Worm (Caenorhabditis elegans): Measurements from ENCODE around the gene Y75B12B.10.
A peak's percentile ranks its signal among the peaks of the same experiment; 100 is the strongest.
"Not testable (repeated sequence)": the region's sequence is repeated elsewhere in the genome, so short reads cannot be mapped to it uniquely, and the experiment has no call there.

Gene Y75B12B.10

ce11 chrV:15215175-15215574, 15.3 kb downstream of the Y75B12B.10 start, which contains the start of gene sri-26:
Gene sri-26, plus strand, starts transcription at chrV:15215475.
- not testable (repeated sequence) for TF ChIP-seq lin-38 (GFP tag; IDR thresholded peaks at IDR 0.05); arid-1 (GFP tag; conservative IDR thresholded peaks at IDR 0.05); ceh-62 (tag; optimal IDR thresholded peaks at IDR 0.05)

- TF ChIP-seq unc-130 (GFP tag; optimal IDR thresholded peaks at IDR 0.05) (no peak), T26A8.4 (GFP tag; IDR thresholded peaks at IDR 0.05) (no peak), pha-4 (GFP tag; IDR thresholded peaks at IDR 0.05) (no peak), pha-4 (tag; optimal IDR thresholded peaks at IDR 0.05) (no peak), nhr-25 (tag; optimal IDR thresholded peaks at IDR 0.05; ENCODE audit: borderline replicate concordance, insufficient read depth) (no peak), mes-2 (tag; optimal IDR thresholded peaks at IDR 0.05; ENCODE audit: poor library complexity, severe bottlenecking) (no peak), zag-1 (tag; optimal IDR thresholded peaks at IDR 0.05) (no peak), daf-16 (GFP tag; optimal IDR thresholded peaks at IDR 0.05) (no peak), daf-16 (tag; optimal IDR thresholded peaks at IDR 0.05) (no peak)
These were observed 16.8 kb downstream of the Y75B12B.10 start, which contains the start of gene sri-25 for ce11 chrV:15216705-15217104. Gene sri-25, plus strand, starts transcription at chrV:15217005.

ce11 chrV:15221330-15221729, 21.5 kb downstream of the Y75B12B.10 start, which contains the start of gene irld-25:
Gene irld-25, plus strand, starts transcription at chrV:15221630.
- no peak for TF ChIP-seq zip-2 (tag; optimal IDR thresholded peaks at IDR 0.05)
- TF ChIP-seq set-16 (GFP tag; IDR thresholded peaks at IDR 0.05) = no peak
- no peak for TF ChIP-seq unc-62 (GFP tag; optimal IDR thresholded peaks at IDR 0.05 in 1 of 2)
- TF ChIP-seq unc-62 (tag; optimal IDR thresholded peaks at IDR 0.05) = no peak
- no peak for TF ChIP-seq snpc-4 (tag; optimal IDR thresholded peaks at IDR 0.05)
- TF ChIP-seq pqm-1 (tag; optimal IDR thresholded peaks at IDR 0.05) = no peak
- no peak for TF ChIP-seq spr-3 (GFP tag; optimal IDR thresholded peaks at IDR 0.05)
- no peak for TF ChIP-seq nhr-11 (tag; optimal IDR thresholded peaks at IDR 0.05)
- TF ChIP-seq unc-39 (tag; optimal IDR thresholded peaks at IDR 0.05) = no peak

- no peak for TF ChIP-seq Y75B8A.6 (GFP tag; IDR thresholded peaks at IDR 0.05)
- no peak for TF ChIP-seq aha-1 (tag)
- TF ChIP-seq lin-38 (GFP tag; IDR thresholded peaks at IDR 0.05) = no peak
- TF ChIP-seq spr-3 (GFP tag; optimal IDR thresholded peaks at IDR 0.05) = no peak
- no peak for TF ChIP-seq zfp-3 (GFP tag; conservative IDR thresholded peaks at IDR 0.05)
- no peak for TF ChIP-seq egl-27 (tag; optimal IDR thresholded peaks at IDR 0.05)
These were observed 23.8 kb downstream of the Y75B12B.10 start, which contains the start of gene srw-24 for ce11 chrV:15223668-15224067. Gene srw-24, plus strand, starts transcription at chrV:15223968.

- TF ChIP-seq mdt-29 (GFP tag; IDR thresholded peaks at IDR 0.05) = no peak
These were observed 25.8 kb downstream of the Y75B12B.10 start, which contains the start of gene srw-14 for ce11 chrV:15225650-15226049. Gene srw-14, plus strand, starts transcription at chrV:15225950.

ce11 chrV:15226206-15226605, 26.3 kb downstream of the Y75B12B.10 start:
- no peak for TF ChIP-seq daf-12 (tag; optimal IDR thresholded peaks at IDR 0.05)
- no peak for TF ChIP-seq vab-7 (GFP tag; IDR thresholded peaks at IDR 0.05)
- TF ChIP-seq nhr-28 (tag; optimal IDR thresholded peaks at IDR 0.05) = no peak
- peak; percentile 41 for TF ChIP-seq pqm-1 (tag; optimal IDR thresholded peaks at IDR 0.05)

ce11 chrV:15230243-15230642, 30.4 kb downstream of the Y75B12B.10 start, which contains the start of gene srw-15:
Gene srw-15, plus strand, starts transcription at chrV:15230543.
- TF ChIP-seq egl-27 (tag; optimal IDR thresholded peaks at IDR 0.05) (no peak), ces-1 (GFP tag; optimal IDR thresholded peaks at IDR 0.05) (no peak), gei-8 (GFP tag; optimal IDR thresholded peaks at IDR 0.05) (no peak), mdt-29 (GFP tag; IDR thresholded peaks at IDR 0.05) (no peak), F10B5.3 (tag; optimal IDR thresholded peaks at IDR 0.05) (no peak), zfp-3 (GFP tag; conservative IDR thresholded peaks at IDR 0.05) (no peak), unc-130 (GFP tag; optimal IDR thresholded peaks at IDR 0.05) (no peak), php-3 (GFP tag; IDR thresholded peaks at IDR 0.05) (no peak), mxl-2 (GFP tag; conservative IDR thresholded peaks at IDR 0.05) (no peak), arid-1 (GFP tag; conservative IDR thresholded peaks at IDR 0.05) (no peak)

Measured in whole organism, L4 larva.